Fruit fly (Drosophila melanogaster) whole organism, embryonic: ENCODE results near the gene CG11178.

Source experiments
- Abd-B ChIP-seq: fragments of 200-800 bp; sonication (Bioruptor generic); optimal IDR thresholded peaks from 2 replicates; lab custom pipeline; 2018; ENCODE audit warnings: missing biosample characterization, mild to moderate bottlenecking, missing genetic modification characterization, moderate library complexity
- Atf3 ChIP-seq: fragments of 200-800 bp; sonication (Bioruptor generic); optimal IDR thresholded peaks from 3 replicates; lab custom pipeline; 2016; ENCODE audit warnings: missing biosample characterization, missing genetic modification characterization
- CG10565 ChIP-seq: fragments of 200-800 bp; sonication (Bioruptor generic); optimal IDR thresholded peaks from 3 replicates; lab custom pipeline; 2016; ENCODE audit warnings: missing biosample characterization, mild to moderate bottlenecking, missing genetic modification characterization
- CG10979 ChIP-seq: fragments of 200-800 bp; sonication (Bioruptor generic); optimal IDR thresholded peaks from 2 replicates; lab custom pipeline; 2018; ENCODE audit warnings: missing biosample characterization, mild to moderate bottlenecking, missing genetic modification characterization, moderate library complexity
- CG11247 ChIP-seq: fragments of 200-800 bp; sonication (Bioruptor generic); IDR thresholded peaks from 2 replicates; pipeline ENCODE4 v1.3.6; 2022; ENCODE audit warnings: missing biosample characterization, missing genetic modification characterization
- CG12769 ChIP-seq: fragments of 200-800 bp; sonication (Bioruptor generic); optimal IDR thresholded peaks from 2 replicates; lab custom pipeline; 2019; ENCODE audit warnings: missing biosample characterization, mild to moderate bottlenecking, missing genetic modification characterization, moderate library complexity
- CG14710 ChIP-seq: fragments of 200-800 bp; sonication (Bioruptor generic); optimal IDR thresholded peaks from 3 replicates; lab custom pipeline; 2019; ENCODE audit warnings: missing biosample characterization, mild to moderate bottlenecking, missing genetic modification characterization, moderate library complexity
- CG18262 ChIP-seq: fragments of 200-800 bp; optimal IDR thresholded peaks from 3 replicates; lab custom pipeline; 2019; ENCODE audit warnings: missing biosample characterization, mild to moderate bottlenecking, missing genetic modification characterization, moderate library complexity
- CG18599 ChIP-seq: fragments of 200-800 bp; sonication (Bioruptor generic); optimal IDR thresholded peaks from 3 replicates; lab custom pipeline; 2017; ENCODE audit warnings: missing biosample characterization, missing genetic modification characterization, mild to moderate bottlenecking, moderate library complexity, missing genetic modification reagents
- CG2116 ChIP-seq: fragments of 200-800 bp; sonication (Bioruptor generic); optimal IDR thresholded peaks from 3 replicates; lab custom pipeline; 2018; ENCODE audit warnings: missing biosample characterization, mild to moderate bottlenecking, missing genetic modification characterization
- CG2712 ChIP-seq: fragments of 200-800 bp; optimal IDR thresholded peaks from 3 replicates; lab custom pipeline; 2019; ENCODE audit warnings: missing biosample characterization, mild to moderate bottlenecking, missing genetic modification characterization, moderate library complexity
- CG30020 ChIP-seq: fragments of 200-800 bp; optimal IDR thresholded peaks from 2 replicates; lab custom pipeline; 2019; ENCODE audit warnings: missing biosample characterization, mild to moderate bottlenecking, missing genetic modification characterization, moderate library complexity
- CG31365 ChIP-seq: fragments of 200-800 bp; sonication (Bioruptor generic); optimal IDR thresholded peaks from 2 replicates; lab custom pipeline; 2018; ENCODE audit warnings: missing biosample characterization, mild to moderate bottlenecking, missing genetic modification characterization
- CG31441 ChIP-seq: fragments of 200-800 bp; sonication (Bioruptor generic); IDR thresholded peaks from 2 replicates; pipeline ENCODE4 v1.3.6; 2022; ENCODE audit warnings: missing biosample characterization, missing genetic modification characterization
- CG3163 ChIP-seq: fragments of 200-800 bp; sonication (Bioruptor generic); optimal IDR thresholded peaks from 3 replicates; lab custom pipeline; 2016; ENCODE audit warnings: missing biosample characterization, missing genetic modification characterization
- CG6813 ChIP-seq: fragments of 200-800 bp; sonication (Bioruptor generic); optimal IDR thresholded peaks from 2 replicates; lab custom pipeline; 2017; ENCODE audit warnings: missing biosample characterization, missing genetic modification characterization, mild to moderate bottlenecking, moderate library complexity, missing genetic modification reagents
- Chrac-16 ChIP-seq: fragments of 200-800 bp; sonication (Bioruptor generic); optimal IDR thresholded peaks from 3 replicates; lab custom pipeline; 2016; ENCODE audit warnings: missing biosample characterization, missing genetic modification characterization
- Dbx ChIP-seq: fragments of 200-800 bp; sonication (Bioruptor generic); IDR thresholded peaks from 3 replicates; pipeline ENCODE4 v1.3.6; 2022; ENCODE audit warnings: missing biosample characterization, missing genetic modification characterization
- Elba2 ChIP-seq: fragments of 200-800 bp; sonication (Bioruptor generic); optimal IDR thresholded peaks from 3 replicates; lab custom pipeline; 2016; ENCODE audit warnings: missing biosample characterization, missing genetic modification characterization
- Fer1 ChIP-seq: fragments of 200-800 bp; sonication (Bioruptor generic); optimal IDR thresholded peaks from 2 replicates; lab custom pipeline; 2017; ENCODE audit warnings: missing biosample characterization, mild to moderate bottlenecking, missing genetic modification characterization
- Gug ChIP-seq: fragments of 200-800 bp; sonication (Bioruptor generic); IDR thresholded peaks from 4 replicates; pipeline ENCODE4 v1.3.6; 2022; ENCODE audit warnings: missing biosample characterization, missing genetic modification characterization
- Hey ChIP-seq: fragments of 200-800 bp; sonication (Bioruptor generic); optimal IDR thresholded peaks from 3 replicates; lab custom pipeline; 2018; ENCODE audit warnings: missing biosample characterization, mild to moderate bottlenecking, missing genetic modification characterization
- Mad ChIP-seq: fragments of 200-800 bp; sonication (Bioruptor generic); optimal IDR thresholded peaks from 2 replicates; lab custom pipeline; 2016; ENCODE audit warnings: missing biosample characterization, missing genetic modification characterization
- Nf-YA ChIP-seq: fragments of 200-800 bp; sonication (Bioruptor generic); IDR thresholded peaks from 2 replicates; pipeline ENCODE4 v1.3.6; 2022; ENCODE audit warnings: missing biosample characterization, missing genetic modification characterization
- Oli ChIP-seq: fragments of 200-800 bp; sonication (Bioruptor generic); optimal IDR thresholded peaks from 2 replicates; lab custom pipeline; 2018; ENCODE audit warnings: missing biosample characterization, mild to moderate bottlenecking, missing genetic modification characterization, moderate library complexity
- Ravus ChIP-seq: fragments of 200-800 bp; sonication (Bioruptor generic); IDR thresholded peaks from 2 replicates; pipeline ENCODE4 v1.3.6; 2022; ENCODE audit warnings: missing biosample characterization, missing genetic modification characterization
- Scr ChIP-seq: fragments of 200-800 bp; sonication (Bioruptor generic); IDR thresholded peaks from 2 replicates; pipeline ENCODE4 v1.3.6; 2022; ENCODE audit warnings: missing biosample characterization, missing genetic modification characterization; ENCODE audit not compliant: partially characterized antibody
- Sry-β ChIP-seq: fragments of 200-800 bp; sonication (Bioruptor generic); optimal IDR thresholded peaks from 2 replicates; lab custom pipeline; 2018; ENCODE audit warnings: missing biosample characterization, mild to moderate bottlenecking, missing genetic modification characterization, moderate library complexity
- Ssrp ChIP-seq: fragments of 200-800 bp; sonication (Bioruptor generic); optimal IDR thresholded peaks from 2 replicates; lab custom pipeline; 2018; ENCODE audit warnings: missing biosample characterization, mild to moderate bottlenecking, missing genetic modification characterization, moderate library complexity
- aop ChIP-seq: fragments of 200-800 bp; sonication (Bioruptor generic); IDR thresholded peaks from 2 replicates; pipeline ENCODE4 v1.3.6; 2022; ENCODE audit warnings: missing biosample characterization, missing genetic modification characterization
- bigmax ChIP-seq: fragments of 200-800 bp; sonication (Bioruptor generic); optimal IDR thresholded peaks from 2 replicates; lab custom pipeline; 2018; ENCODE audit warnings: missing biosample characterization, mild to moderate bottlenecking, missing genetic modification characterization
- bowl ChIP-seq: fragments of 200-800 bp; sonication (Bioruptor generic); IDR thresholded peaks from 2 replicates; pipeline ENCODE4 v1.3.6; 2022; ENCODE audit warnings: missing biosample characterization, missing genetic modification characterization
- cg ChIP-seq: fragments of 200-800 bp; sonication (Bioruptor generic); optimal IDR thresholded peaks from 3 replicates; lab custom pipeline; 2019; ENCODE audit warnings: missing biosample characterization, mild to moderate bottlenecking, missing genetic modification characterization, moderate library complexity
- chif ChIP-seq, 2 experiments: fragments of 200-800 bp; sonication (Bioruptor generic); optimal IDR thresholded peaks; 3 replicates each; lab custom pipeline; 2016; ENCODE audit warnings: missing biosample characterization in 2 of 2, missing genetic modification characterization in 2 of 2
- chn ChIP-seq: fragments of 200-800 bp; sonication (Bioruptor generic); optimal IDR thresholded peaks from 2 replicates; lab custom pipeline; 2016; ENCODE audit warnings: missing biosample characterization, missing genetic modification characterization
- crc ChIP-seq: fragments of 200-800 bp; sonication (Bioruptor generic); optimal IDR thresholded peaks from 2 replicates; lab custom pipeline; 2016; ENCODE audit warnings: missing biosample characterization, missing genetic modification characterization
- crol ChIP-seq: fragments of 200-800 bp; sonication (Bioruptor generic); IDR thresholded peaks from 2 replicates; pipeline ENCODE4 v1.3.6; 2022; ENCODE audit warnings: missing biosample characterization, missing genetic modification characterization
- crp ChIP-seq, 2 experiments: fragments of 200-800 bp; sonication (Bioruptor generic); optimal IDR thresholded peaks; 2 replicates in 1 of 2; 3 replicates in 1 of 2; lab custom pipeline; 2017; ENCODE audit warnings: missing biosample characterization in 2 of 2, missing genetic modification characterization in 2 of 2, mild to moderate bottlenecking in 1 of 2, moderate library complexity in 1 of 2
- ewg ChIP-seq: fragments of 200-800 bp; sonication (Bioruptor generic); optimal IDR thresholded peaks from 3 replicates; lab custom pipeline; 2017; ENCODE audit warnings: mild to moderate bottlenecking, missing biosample characterization, missing genetic modification reagents, missing genetic modification characterization
- exex ChIP-seq: fragments of 200-800 bp; sonication (Bioruptor generic); optimal IDR thresholded peaks from 4 replicates; lab custom pipeline; 2018; ENCODE audit warnings: missing biosample characterization, mild to moderate bottlenecking, missing genetic modification characterization, moderate library complexity
- h ChIP-seq: fragments of >200 bp; optimal IDR thresholded peaks from 2 replicates; lab custom pipeline; 2017
- jing ChIP-seq: fragments of 200-800 bp; sonication (Bioruptor generic); optimal IDR thresholded peaks from 2 replicates; lab custom pipeline; 2018; ENCODE audit warnings: missing biosample characterization, mild to moderate bottlenecking, missing genetic modification characterization
- kah ChIP-seq: fragments of 200-800 bp; sonication (Bioruptor generic); optimal IDR thresholded peaks from 2 replicates; lab custom pipeline; 2018; ENCODE audit warnings: missing biosample characterization, mild to moderate bottlenecking, missing genetic modification characterization
- lab ChIP-seq: fragments of 200-800 bp; sonication (Bioruptor generic); optimal IDR thresholded peaks from 3 replicates; lab custom pipeline; 2017; ENCODE audit warnings: missing biosample characterization, missing genetic modification characterization, mild to moderate bottlenecking, moderate library complexity, missing genetic modification reagents
- sima ChIP-seq: fragments of 200-800 bp; sonication (Bioruptor generic); optimal IDR thresholded peaks from 2 replicates; lab custom pipeline; 2016; ENCODE audit warnings: missing biosample characterization, missing genetic modification characterization
- sisA ChIP-seq: fragments of 200-800 bp; sonication (Bioruptor generic); IDR thresholded peaks from 2 replicates; pipeline ENCODE4 v1.3.6; 2022; ENCODE audit warnings: missing biosample characterization, missing genetic modification characterization
- so ChIP-seq: fragments of 200-800 bp; sonication (Bioruptor generic); IDR thresholded peaks from 3 replicates; pipeline ENCODE4 v1.3.6; 2022; ENCODE audit warnings: missing biosample characterization, missing genetic modification characterization
- tll ChIP-seq, 2 experiments: fragments of 200-800 bp in 1 of 2; fragments of >200 bp in 1 of 2; sonication (Bioruptor generic) in 1 of 2; optimal IDR thresholded peaks; 2 replicates each; lab custom pipeline; 2017 to 2019; ENCODE audit warnings: missing biosample characterization in 2 of 2, missing genetic modification characterization in 2 of 2, mild to moderate bottlenecking in 1 of 2, moderate library complexity in 1 of 2
- ttk ChIP-seq: fragments of 200-800 bp; sonication (Bioruptor generic); IDR thresholded peaks from 2 replicates; pipeline ENCODE4 v2.1.2; 2022; ENCODE audit warnings: missing biosample characterization, missing genetic modification characterization
- zfh1 ChIP-seq: fragments of 200-800 bp; sonication (Bioruptor generic); IDR thresholded peaks from 3 replicates; pipeline ENCODE4 v1.3.6; 2022; ENCODE audit warnings: missing biosample characterization, missing genetic modification characterization

Gene CG11178

dm6 chrX:13643961-13644360, 38.5 kb downstream of the CG11178 start (continued):
- TF ChIP-seq aop (GFP tag; lab: Robert Waterston, UW) (no peak), tll (GFP tag; optimal IDR thresholded peaks at IDR 0.05; lab: Kevin White, UChicago) (no peak), Hey (no peak), zfh1 (GFP tag; lab: Robert Waterston, UW) (peak; percentile 70; the same call in 2 of the 3 replicates), crp (GFP tag; optimal IDR thresholded peaks at IDR 0.05; lab: Kevin White, UChicago) (no peak), CG31441 (GFP tag; lab: Robert Waterston, UW) (peak; percentile 57), Nf-YA (GFP tag; lab: Robert Waterston, UW) (peak; percentile 52; the same call in 1 of the 2 replicates), crol (GFP tag; lab: Robert Waterston, UW) (peak; percentile 61), bigmax (no peak), cg (GFP tag; lab: Kevin White, UChicago) (no peak), Mad (GFP tag; lab: Kevin White, UChicago) (no peak), chn (GFP tag; lab: Kevin White, UChicago) (peak; percentile 51), so (GFP tag; lab: Robert Waterston, UW) (peak; percentile 67; the same call in 1 of the 3 replicates), Oli (tag; lab: Kevin White, UChicago) (peak; percentile 29), Dbx (GFP tag; lab: Robert Waterston, UW) (peak; percentile 40; the same call in 1 of the 3 replicates), CG6813 (GFP tag; lab: Kevin White, UChicago) (peak; percentile 36), CG18262 (tag; lab: Kevin White, UChicago) (peak; percentile 59), bowl (peak; percentile 46; the same call in 1 of the 2 replicates), sisA (GFP tag; lab: Robert Waterston, UW) (peak; percentile 71), kah (GFP tag; lab: Kevin White, UChicago) (no peak), Scr (GFP tag; lab: Robert Waterston, UW) (no peak), CG11247 (GFP tag; lab: Robert Waterston, UW) (peak; percentile 65), Gug (GFP tag; lab: Robert Waterston, UW) (0 out of 4 replicates have a peak, but pooled peaks have one; percentile 10), CG2712 (peak; percentile 59), Sry-β (no peak), Ssrp (tag; lab: Kevin White, UChicago) (peak; percentile 37), ewg (GFP tag; lab: Kevin White, UChicago) (no peak), exex (tag; lab: Kevin White, UChicago) (peak; percentile 81), ttk (GFP tag; lab: Robert Waterston, UW) (peak; percentile 71), Atf3 (no peak), CG30020 (tag; lab: Kevin White, UChicago) (no peak), CG10979 (tag; lab: Kevin White, UChicago) (peak; percentile 63), lab (GFP tag; lab: Kevin White, UChicago) (peak; percentile 83), h (no peak), sima (no peak), crc (GFP tag; lab: Kevin White, UChicago) (no peak), CG3163 (GFP tag; lab: Kevin White, UChicago) (no peak), CG10565 (no peak), Fer1 (GFP tag; lab: Kevin White, UChicago) (peak; percentile 36), CG31365 (tag; lab: Kevin White, UChicago) (no peak), CG18599 (peak; percentile 60), Elba2 (no peak), CG2116 (GFP tag; lab: Kevin White, UChicago) (no peak), Chrac-16 (GFP tag; lab: Kevin White, UChicago) (peak; percentile 20), chif (GFP tag; optimal IDR thresholded peaks at IDR 0.05; lab: Kevin White, UChicago) (peak in 1 of 2 experiments; percentile 51), Abd-B (GFP tag; lab: Kevin White, UChicago) (no peak), jing (GFP tag; lab: Kevin White, UChicago) (peak; percentile 37), Ravus (GFP tag; lab: Robert Waterston, UW) (peak; percentile 41), CG12769 (tag; lab: Kevin White, UChicago) (peak; percentile 15), CG14710 (tag; lab: Kevin White, UChicago) (peak; percentile 51)
